Worm (Caenorhabditis elegans) whole organism, L1 larva: ENCODE measurements around the gene helq-1.

Experiments
- ceh-8 ChIP-seq: fragments of 200-800 bp; sonication (Bioruptor generic); optimal IDR thresholded peaks from 2 replicates; lab custom pipeline; 2018; ENCODE audit warnings: mild to moderate bottlenecking, missing genetic modification characterization, moderate library complexity, missing compliant biosample characterization
- ceh-82 ChIP-seq, 3 experiments: fragments of 150-350 bp in 1 of 3; sonication (generic microtip) in 2 of 3; optimal IDR thresholded peaks; 2 replicates each; lab custom pipeline; 2014 to 2017; ENCODE audit warnings: missing biosample characterization in 3 of 3, missing genetic modification characterization in 3 of 3
- elt-2 ChIP-seq: sonication (generic microtip); optimal IDR thresholded peaks from 2 replicates; lab custom pipeline; 2016; ENCODE audit warnings: missing genetic modification characterization, mild to moderate bottlenecking, inconsistent platforms, missing compliant biosample characterization, missing genetic modification reagents
- fkh-8 ChIP-seq: sonication (generic microtip); optimal IDR thresholded peaks from 2 replicates; lab custom pipeline; 2016; ENCODE audit warnings: mild to moderate bottlenecking, missing genetic modification characterization, missing compliant biosample characterization
- nhr-12 ChIP-seq: sonication (generic microtip); optimal IDR thresholded peaks from 2 replicates; lab custom pipeline; 2017; ENCODE audit warnings: missing biosample characterization, missing genetic modification characterization
- nhr-28 ChIP-seq: fragments of 150-350 bp; optimal IDR thresholded peaks from 2 replicates; lab custom pipeline; 2014; ENCODE audit warnings: missing biosample characterization, missing genetic modification characterization
- nhr-85 ChIP-seq: sonication (generic microtip); peaks from one replicate; lab custom pipeline; 2016; ENCODE audit warnings: missing genetic modification characterization, inconsistent platforms, missing compliant biosample characterization
- skn-1 ChIP-seq: fragments of 150-350 bp; optimal IDR thresholded peaks from 2 replicates; lab custom pipeline; 2014; ENCODE audit warnings: missing biosample characterization, missing genetic modification characterization
- ztf-4 ChIP-seq: fragments of 150-350 bp; optimal IDR thresholded peaks from 2 replicates; lab custom pipeline; 2014; ENCODE audit warnings: missing biosample characterization, missing genetic modification characterization

DNA sequence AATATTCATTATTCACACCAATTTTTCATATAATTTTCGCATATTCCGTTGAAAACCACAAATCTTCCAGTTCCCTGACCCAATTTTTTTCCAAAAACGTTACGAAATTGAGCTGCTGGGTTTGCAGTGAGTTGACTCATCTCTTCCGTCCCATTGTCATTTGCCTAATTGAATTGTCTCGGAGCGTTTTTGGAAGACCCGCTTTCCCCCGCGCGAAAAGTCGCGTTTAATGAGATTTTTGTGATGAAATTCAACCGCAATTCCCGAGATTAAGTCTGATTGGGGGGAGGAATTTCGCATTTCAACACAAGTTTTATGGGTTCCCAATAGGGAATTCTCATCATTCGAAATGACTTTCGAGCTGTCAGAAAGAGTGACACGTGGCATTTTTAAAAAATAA lies 25.0 kb upstream of the helq-1 start:
- no peak for TF ChIP-seq ceh-8 (GFP tag; lab: Kevin White, UChicago)
- TF ChIP-seq fkh-8 (tag; lab: Kevin White, UChicago), result no peak
- no peak for TF ChIP-seq skn-1
- TF ChIP-seq nhr-85, result no peak
- no peak for TF ChIP-seq elt-2 (tag; lab: Kevin White, UChicago)
- no peak for TF ChIP-seq ceh-82 (tag; optimal IDR thresholded peaks at IDR 0.05; lab: Kevin White, UChicago)
- TF ChIP-seq ztf-4 (tag; lab: Kevin White, UChicago), result no peak
- TF ChIP-seq nhr-28 (tag; lab: Kevin White, UChicago), result no peak
- no peak for TF ChIP-seq nhr-12 (tag; lab: Kevin White, UChicago)
